Worm (Caenorhabditis elegans) whole organism, L4 larva: ENCODE results near the gene W02A2.9.

Experiments
- F44E2.7 ChIP-seq: fragments of 200-800 bp; sonication (Bioruptor generic); IDR thresholded peaks from 2 replicates; pipeline ENCODE4 v2.1.2; 2022; ENCODE audit warnings: missing genetic modification characterization, missing compliant biosample characterization
- R02D3.7 ChIP-seq: fragments of 150-350 bp; sonication (generic microtip); optimal IDR thresholded peaks from 3 replicates; lab custom pipeline; 2014; ENCODE audit warnings: missing biosample characterization, missing genetic modification characterization
- ZK337.2 ChIP-seq: fragments of 200-800 bp; sonication (Bioruptor generic); IDR thresholded peaks from 2 replicates; pipeline ENCODE4 v1.3.6; 2022; ENCODE audit warnings: missing genetic modification reagents, missing genetic modification characterization, missing compliant biosample characterization
- arid-1 ChIP-seq: fragments of 200-800 bp; sonication (Bioruptor generic); conservative IDR thresholded peaks from 2 replicates; pipeline ENCODE4 v1.3.6; 2022; ENCODE audit warnings: missing genetic modification reagents, missing genetic modification characterization, missing compliant biosample characterization
- ceh-20 ChIP-seq: fragments of 200-800 bp; sonication (Bioruptor generic); IDR thresholded peaks from 2 replicates; pipeline ENCODE4 v1.3.6; 2022; ENCODE audit warnings: missing genetic modification reagents, missing genetic modification characterization, missing compliant biosample characterization
- ceh-32 ChIP-seq: sonication (generic microtip); optimal IDR thresholded peaks from 2 replicates; lab custom pipeline; 2016; ENCODE audit warnings: mild to moderate bottlenecking, missing genetic modification characterization, missing compliant biosample characterization; ENCODE audit not compliant: poor library complexity
- ceh-44 ChIP-seq: fragments of 200-800 bp; sonication (Bioruptor generic); IDR thresholded peaks from 2 replicates; pipeline ENCODE4 v1.3.6; 2022; ENCODE audit warnings: missing genetic modification reagents, missing genetic modification characterization, missing compliant biosample characterization
- ceh-62 ChIP-seq: sonication (generic microtip); optimal IDR thresholded peaks from 2 replicates; lab custom pipeline; 2017; ENCODE audit warnings: missing biosample characterization, missing genetic modification characterization
- cey-2 ChIP-seq: sonication (generic microtip); optimal IDR thresholded peaks from 3 replicates; lab custom pipeline; 2017; ENCODE audit warnings: missing genetic modification characterization, mild to moderate bottlenecking, missing compliant biosample characterization, antibody characterized with exemption, borderline replicate concordance; ENCODE audit not compliant: insufficient read depth
- daf-12 ChIP-seq: fragments of 150-350 bp; optimal IDR thresholded peaks from 2 replicates; lab custom pipeline; 2014; ENCODE audit warnings: missing biosample characterization, missing genetic modification reagents, missing genetic modification characterization
- daf-16 ChIP-seq, 3 experiments: sonication (generic microtip); optimal IDR thresholded peaks; 2 replicates each; lab custom pipeline; 2016 to 2017; ENCODE audit warnings: missing genetic modification characterization in 3 of 3, missing genetic modification reagents in 3 of 3, mild to moderate bottlenecking in 2 of 3, missing compliant biosample characterization in 2 of 3, missing biosample characterization in 1 of 3, moderate library complexity in 1 of 3
- daf-19 ChIP-seq: fragments of 200-800 bp; sonication (Bioruptor generic); conservative IDR thresholded peaks from 2 replicates; pipeline ENCODE4 v1.3.6; 2022; ENCODE audit warnings: missing genetic modification characterization, missing compliant biosample characterization
- dmd-6 ChIP-seq: fragments of 200-800 bp; sonication (Bioruptor generic); IDR thresholded peaks from 2 replicates; pipeline ENCODE4 v1.3.6; 2022; ENCODE audit warnings: missing genetic modification reagents, missing genetic modification characterization, missing compliant biosample characterization
- dmd-8 ChIP-seq: fragments of 200-800 bp; sonication (Bioruptor generic); IDR thresholded peaks from 2 replicates; pipeline ENCODE4 v1.3.6; 2022; ENCODE audit warnings: missing genetic modification characterization, missing compliant biosample characterization
- dmd-9 ChIP-seq: fragments of 200-800 bp; sonication (Bioruptor generic); IDR thresholded peaks from 2 replicates; pipeline ENCODE4 v1.3.6; 2022; ENCODE audit warnings: missing genetic modification reagents, missing genetic modification characterization, missing compliant biosample characterization
- duxl-1 ChIP-seq: sonication (generic microtip); optimal IDR thresholded peaks from 2 replicates; lab custom pipeline; 2016; ENCODE audit warnings: mild to moderate bottlenecking, missing genetic modification characterization, moderate library complexity, missing compliant biosample characterization; ENCODE audit not compliant: poor library complexity
- dve-1 ChIP-seq: sonication (generic microtip); optimal IDR thresholded peaks from 2 replicates; lab custom pipeline; 2017; ENCODE audit warnings: antibody characterized with exemption, mild to moderate bottlenecking, missing genetic modification characterization, missing compliant biosample characterization; ENCODE audit not compliant: insufficient read depth
- fkh-10 ChIP-seq: fragments of 150-350 bp; optimal IDR thresholded peaks from 2 replicates; lab custom pipeline; 2014; ENCODE audit warnings: missing biosample characterization, missing genetic modification reagents, missing genetic modification characterization
- hlh-30 ChIP-seq: sonication (generic microtip); optimal IDR thresholded peaks from 2 replicates; lab custom pipeline; 2017; ENCODE audit warnings: antibody characterized with exemption, mild to moderate bottlenecking, missing genetic modification characterization, missing compliant biosample characterization; ENCODE audit not compliant: insufficient read depth
- lin-1 ChIP-seq: fragments of 200-800 bp; sonication (Bioruptor generic); IDR thresholded peaks from 2 replicates; pipeline ENCODE4 v1.3.6; 2022; ENCODE audit warnings: missing genetic modification reagents, missing genetic modification characterization, missing compliant biosample characterization
- lin-15B ChIP-seq: fragments of 150-350 bp; sonication (generic microtip); optimal IDR thresholded peaks from 3 replicates; lab custom pipeline; 2014; ENCODE audit warnings: missing biosample characterization, missing genetic modification characterization
- lin-39 ChIP-seq: fragments of 150-350 bp; optimal IDR thresholded peaks from 2 replicates; lab custom pipeline; 2014; ENCODE audit warnings: missing biosample characterization, missing genetic modification reagents, missing genetic modification characterization
- lir-3 ChIP-seq: sonication (generic microtip); optimal IDR thresholded peaks from 2 replicates; lab custom pipeline; 2016; ENCODE audit warnings: mild to moderate bottlenecking, missing genetic modification characterization, missing compliant biosample characterization
- lsy-2 ChIP-seq, 2 experiments: fragments of 150-350 bp in 1 of 2; sonication (generic microtip) in 1 of 2; optimal IDR thresholded peaks; 2 replicates each; lab custom pipeline; 2014 to 2017; ENCODE audit warnings: missing biosample characterization in 2 of 2, missing genetic modification characterization in 2 of 2
- madf-5 ChIP-seq, 2 experiments: fragments of 200-800 bp; sonication (Bioruptor generic); IDR thresholded peaks; 2 replicates each; pipeline ENCODE4 v1.3.6; 2022; ENCODE audit warnings: missing compliant biosample characterization in 2 of 2, missing genetic modification characterization in 2 of 2
- madf-9 ChIP-seq: fragments of 200-800 bp; sonication (Bioruptor generic); conservative IDR thresholded peaks from 2 replicates; pipeline ENCODE4 v1.3.6; 2022; ENCODE audit warnings: missing genetic modification reagents, missing genetic modification characterization, missing compliant biosample characterization
- mdl-1 ChIP-seq, 2 experiments: fragments of 150-350 bp in 1 of 2; sonication (generic microtip) in 1 of 2; optimal IDR thresholded peaks; 2 replicates each; lab custom pipeline; 2014 to 2017; ENCODE audit warnings: missing biosample characterization in 2 of 2, missing genetic modification characterization in 2 of 2
- mdt-29 ChIP-seq: fragments of 200-800 bp; sonication (Bioruptor generic); IDR thresholded peaks from 2 replicates; pipeline ENCODE4 v1.3.6; 2022; ENCODE audit warnings: missing genetic modification reagents, missing genetic modification characterization, missing compliant biosample characterization
- mep-1 ChIP-seq: fragments of 150-350 bp; sonication (generic microtip); optimal IDR thresholded peaks from 3 replicates; lab custom pipeline; 2014; ENCODE audit warnings: missing biosample characterization, missing genetic modification characterization
- mxl-2 ChIP-seq: fragments of 200-800 bp; sonication (Bioruptor generic); conservative IDR thresholded peaks from 2 replicates; pipeline ENCODE4 v1.3.6; 2022; ENCODE audit warnings: missing genetic modification reagents, missing genetic modification characterization, missing compliant biosample characterization
- nhr-10 ChIP-seq: fragments of 150-350 bp; optimal IDR thresholded peaks from 2 replicates; lab custom pipeline; 2014; ENCODE audit warnings: missing biosample characterization, missing genetic modification characterization
- nhr-102 ChIP-seq: sonication (generic microtip); optimal IDR thresholded peaks from 2 replicates; lab custom pipeline; 2016; ENCODE audit warnings: mild to moderate bottlenecking, missing genetic modification characterization, moderate library complexity, missing compliant biosample characterization
- nhr-111 ChIP-seq: fragments of 200-800 bp; sonication (Bioruptor generic); optimal IDR thresholded peaks from 2 replicates; lab custom pipeline; 2018; ENCODE audit warnings: mild to moderate bottlenecking, missing genetic modification characterization, missing compliant biosample characterization
- nhr-237 ChIP-seq: sonication (generic microtip); optimal IDR thresholded peaks from 2 replicates; lab custom pipeline; 2017; ENCODE audit warnings: missing biosample characterization, missing genetic modification characterization
- nhr-25 ChIP-seq: sonication (generic microtip); optimal IDR thresholded peaks from 2 replicates; lab custom pipeline; 2017; ENCODE audit warnings: missing genetic modification characterization, mild to moderate bottlenecking, missing compliant biosample characterization, antibody characterized with exemption, moderate library complexity, borderline replicate concordance; ENCODE audit not compliant: insufficient read depth
- nhr-28 ChIP-seq: fragments of 150-350 bp; optimal IDR thresholded peaks from 2 replicates; lab custom pipeline; 2014; ENCODE audit warnings: missing biosample characterization, missing genetic modification characterization
- nhr-77 ChIP-seq: fragments of 150-350 bp; optimal IDR thresholded peaks from 2 replicates; lab custom pipeline; 2014; ENCODE audit warnings: missing biosample characterization, missing genetic modification characterization
- pha-4 ChIP-seq, 2 experiments: fragments of 150-350 bp in 1 of 2; fragments of 200-800 bp in 1 of 2; sonication (Bioruptor generic) in 1 of 2; IDR thresholded peaks in 1 of 2; optimal IDR thresholded peaks in 1 of 2; 2 replicates each; pipeline versions ENCODE4 v1.3.6 to Lab custom; 2014 to 2022; ENCODE audit warnings: missing genetic modification characterization in 2 of 2, missing genetic modification reagents in 2 of 2, missing biosample characterization in 1 of 2, missing compliant biosample characterization in 1 of 2
- php-3 ChIP-seq: fragments of 200-800 bp; sonication (Bioruptor generic); IDR thresholded peaks from 2 replicates; pipeline ENCODE4 v1.3.6; 2022; ENCODE audit warnings: missing genetic modification reagents, missing genetic modification characterization, missing compliant biosample characterization
- pqm-1 ChIP-seq: sonication (generic microtip); optimal IDR thresholded peaks from 2 replicates; lab custom pipeline; 2017; ENCODE audit warnings: missing biosample characterization, missing genetic modification characterization
- sdz-12 ChIP-seq: fragments of 200-800 bp; sonication (Bioruptor generic); optimal IDR thresholded peaks from 2 replicates; lab custom pipeline; 2018; ENCODE audit warnings: mild to moderate bottlenecking, missing genetic modification characterization, missing compliant biosample characterization
- snpc-1.2 ChIP-seq: fragments of 200-800 bp; sonication (Bioruptor generic); IDR thresholded peaks from 2 replicates; pipeline ENCODE4 v1.3.6; 2022; ENCODE audit warnings: missing genetic modification reagents, missing genetic modification characterization, missing compliant biosample characterization
- spr-1 ChIP-seq: sonication (generic microtip); optimal IDR thresholded peaks from 2 replicates; lab custom pipeline; 2016; ENCODE audit warnings: mild to moderate bottlenecking, missing genetic modification characterization, missing compliant biosample characterization
- tag-97 ChIP-seq: fragments of 200-800 bp; sonication (Bioruptor generic); IDR thresholded peaks from 2 replicates; pipeline ENCODE4 v1.3.6; 2022; ENCODE audit warnings: missing genetic modification characterization, missing compliant biosample characterization
- unc-39 ChIP-seq: sonication (generic microtip); optimal IDR thresholded peaks from 2 replicates; lab custom pipeline; 2017; ENCODE audit warnings: missing biosample characterization, missing genetic modification characterization
- vab-7 ChIP-seq: fragments of 200-800 bp; sonication (Bioruptor generic); IDR thresholded peaks from 2 replicates; pipeline ENCODE4 v1.3.6; 2022; ENCODE audit warnings: missing genetic modification reagents, missing genetic modification characterization, missing compliant biosample characterization
- zfp-2 ChIP-seq: sonication (generic microtip); optimal IDR thresholded peaks from 2 replicates; lab custom pipeline; 2016; ENCODE audit warnings: mild to moderate bottlenecking, missing genetic modification characterization, missing compliant biosample characterization
- zip-11 ChIP-seq: fragments of 200-800 bp; sonication (Bioruptor generic); IDR thresholded peaks from 2 replicates; pipeline ENCODE4 v1.3.6; 2022; ENCODE audit warnings: missing genetic modification characterization, missing compliant biosample characterization
- zip-2 ChIP-seq: fragments of 150-350 bp; optimal IDR thresholded peaks from 2 replicates; lab custom pipeline; 2014; ENCODE audit warnings: missing biosample characterization, missing genetic modification characterization

W02A2.9 gene

DNA sequence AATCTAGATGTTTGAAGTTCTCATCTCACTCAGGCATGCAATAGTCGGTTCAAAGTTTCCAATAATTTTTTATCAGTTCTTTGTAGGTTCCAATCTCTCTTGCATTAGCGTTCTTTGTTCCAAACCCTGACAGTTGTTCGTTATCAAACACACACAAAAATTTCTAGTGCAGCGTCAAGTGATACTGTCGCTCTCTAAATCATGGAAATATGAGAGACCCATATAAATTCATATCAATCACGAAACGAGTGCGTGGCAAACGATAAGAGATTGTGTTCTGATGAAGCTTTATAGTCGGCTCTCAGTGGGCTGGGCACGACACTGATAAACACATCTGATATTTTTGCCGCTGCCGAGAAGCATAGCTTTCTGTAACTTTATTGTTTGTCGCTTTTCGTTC lies 33.3 kb upstream of the W02A2.9 start (continued):
- TF ChIP-seq nhr-111 (GFP tag; lab: Kevin White, UChicago) = no peak
- no peak for TF ChIP-seq R02D3.7 (tag; lab: Kevin White, UChicago)
- peak; percentile 88 for TF ChIP-seq dmd-6
- no peak for TF ChIP-seq ceh-62 (tag; lab: Kevin White, UChicago)
- TF ChIP-seq madf-5 (GFP tag; IDR thresholded peaks at IDR 0.05; lab: Robert Waterston, UW) = no peak
- no peak for TF ChIP-seq daf-19 (GFP tag; lab: Robert Waterston, UW)
- TF ChIP-seq hlh-30 (tag; lab: Kevin White, UChicago) = peak; percentile 60
- TF ChIP-seq zip-2 (tag; lab: Kevin White, UChicago) = no peak
- TF ChIP-seq nhr-28 (tag; lab: Kevin White, UChicago) = peak; percentile 99
- TF ChIP-seq lir-3 (tag; lab: Kevin White, UChicago) = no peak
- TF ChIP-seq arid-1 (GFP tag; lab: Robert Waterston, UW) = peak; percentile 40; the same call in 1 of the 2 replicates
- TF ChIP-seq vab-7 = no peak
- TF ChIP-seq nhr-237 (tag; lab: Kevin White, UChicago) = no peak
- no peak for TF ChIP-seq ceh-44 (GFP tag; lab: Robert Waterston, UW)
- peak; percentile 22 for TF ChIP-seq cey-2 (tag; lab: Kevin White, UChicago)
- no peak for TF ChIP-seq sdz-12 (GFP tag; lab: Kevin White, UChicago)
- TF ChIP-seq lin-15B (tag; lab: Kevin White, UChicago) = no peak
- peak; percentile 7; the same call in 1 of the 2 replicates for TF ChIP-seq pha-4 (GFP tag; IDR thresholded peaks at IDR 0.05; lab: Robert Waterston, UW)
- TF ChIP-seq pha-4 (tag; optimal IDR thresholded peaks at IDR 0.05; lab: Kevin White, UChicago) = no peak
- no peak for TF ChIP-seq F44E2.7 (GFP tag; lab: Robert Waterston, UW)
- TF ChIP-seq mdt-29 (GFP tag; lab: Robert Waterston, UW) = peak; percentile 45; the same call in 1 of the 2 replicates
- no peak for TF ChIP-seq ZK337.2 (GFP tag; lab: Robert Waterston, UW)
- TF ChIP-seq mdl-1 (tag; optimal IDR thresholded peaks at IDR 0.05; lab: Kevin White, UChicago) = peak in 1 of 2 experiments; percentile 24
- TF ChIP-seq php-3 = peak; percentile 97
- peak; percentile 82 for TF ChIP-seq pqm-1 (tag; lab: Kevin White, UChicago)
- TF ChIP-seq duxl-1 (tag; lab: Kevin White, UChicago) = no peak
- no peak for TF ChIP-seq tag-97 (GFP tag; lab: Robert Waterston, UW)
- no peak for TF ChIP-seq madf-9 (GFP tag; lab: Robert Waterston, UW)
- no peak for TF ChIP-seq dmd-8 (GFP tag; lab: Robert Waterston, UW)
- TF ChIP-seq spr-1 (tag; lab: Kevin White, UChicago) = no peak
- no peak for TF ChIP-seq lin-39 (tag; lab: Kevin White, UChicago)
- no peak for TF ChIP-seq unc-39 (tag; lab: Kevin White, UChicago)
- no peak for TF ChIP-seq zfp-2
- TF ChIP-seq ceh-32 (tag; lab: Kevin White, UChicago) = no peak
- peak in 1 of 2 experiments; percentile 24 for TF ChIP-seq daf-16 (GFP tag; optimal IDR thresholded peaks at IDR 0.05; lab: Kevin White, UChicago)
- peak; percentile 81 for TF ChIP-seq daf-16 (tag; optimal IDR thresholded peaks at IDR 0.05; lab: Kevin White, UChicago)
- TF ChIP-seq zip-11 = no peak
- TF ChIP-seq nhr-77 (tag; lab: Kevin White, UChicago) = peak; percentile 49
- peak; percentile 65 for TF ChIP-seq mep-1 (tag; lab: Kevin White, UChicago)
- peak; percentile 31 for TF ChIP-seq nhr-10 (tag; lab: Kevin White, UChicago)
- TF ChIP-seq snpc-1.2 (GFP tag; lab: Robert Waterston, UW) = no peak
- peak; percentile 97 for TF ChIP-seq dve-1 (tag; lab: Kevin White, UChicago)
- TF ChIP-seq daf-12 (tag; lab: Kevin White, UChicago) = no peak
- TF ChIP-seq dmd-9 (GFP tag; lab: Robert Waterston, UW) = no peak
- peak; percentile 72 for TF ChIP-seq nhr-102 (tag; lab: Kevin White, UChicago)
- TF ChIP-seq lsy-2 (tag; optimal IDR thresholded peaks at IDR 0.05; lab: Kevin White, UChicago) = peak in 1 of 2 experiments; percentile 39
- TF ChIP-seq nhr-25 (tag; lab: Kevin White, UChicago) = no peak
- TF ChIP-seq lin-1 = peak; percentile 41; the same call in 1 of the 2 replicates
- TF ChIP-seq mxl-2 (GFP tag; lab: Robert Waterston, UW) = 0 out of 2 replicates have a peak, but pooled peaks have one; percentile 32
- no peak for TF ChIP-seq fkh-10 (GFP tag; lab: Kevin White, UChicago)
- peak; percentile 85 for TF ChIP-seq ceh-20
